Fruit fly (Drosophila melanogaster) whole organism: ENCODE measurements around the gene CG4313.

ENCODE experiments used
- CG8478 ChIP-seq: fragments of >200 bp; optimal IDR thresholded peaks from 2 replicates; lab custom pipeline; 2018; ENCODE audit warnings: inconsistent platforms
- psq ChIP-seq: fragments of >200 bp; optimal IDR thresholded peaks from 2 replicates; lab custom pipeline; 2017

- no peak for TF ChIP-seq CG8478 (lab: Kevin White, UChicago)
- no peak for TF ChIP-seq psq (lab: Kevin White, UChicago)
These were observed 30.2 kb upstream of the CG4313 start for dm6 chrX:2011288-2012120.
